Fruit fly (Drosophila melanogaster): ENCODE results near the gene Plp.

Plp gene

dm6 chr3L:15116536-15116935 is 22.0 kb upstream of the Plp start, which contains the start of gene Cep135 (continued):
- TF ChIP-seq Drgx (GFP tag; IDR thresholded peaks at IDR 0.05) (no peak), CG7963 (GFP tag; IDR thresholded peaks at IDR 0.05; ENCODE audit: partially characterized antibody) (peak; percentile 86), phol (tag; optimal IDR thresholded peaks at IDR 0.05) (peak; percentile 3), Ets97D (GFP tag; optimal IDR thresholded peaks at IDR 0.05) (peak; percentile 23), knrl (GFP tag; IDR thresholded peaks at IDR 0.05; ENCODE audit: partially characterized antibody) (peak; percentile 68; the same call in 2 of the 3 replicates), CG9932 (GFP tag; IDR thresholded peaks at IDR 0.05) (no peak), Myb (GFP tag; optimal IDR thresholded peaks at IDR 0.05) (peak; percentile 96), CG9817 (tag; optimal IDR thresholded peaks at IDR 0.05) (no peak), CG4360 (GFP tag; IDR thresholded peaks at IDR 0.05) (no peak), CG14710 (tag; optimal IDR thresholded peaks at IDR 0.05) (peak; percentile 54), CG11695 (GFP tag; IDR thresholded peaks at IDR 0.05) (no peak), CG16813 (GFP tag; IDR thresholded peaks at IDR 0.05; ENCODE audit: partially characterized antibody) (peak; percentile 83)

DNA sequence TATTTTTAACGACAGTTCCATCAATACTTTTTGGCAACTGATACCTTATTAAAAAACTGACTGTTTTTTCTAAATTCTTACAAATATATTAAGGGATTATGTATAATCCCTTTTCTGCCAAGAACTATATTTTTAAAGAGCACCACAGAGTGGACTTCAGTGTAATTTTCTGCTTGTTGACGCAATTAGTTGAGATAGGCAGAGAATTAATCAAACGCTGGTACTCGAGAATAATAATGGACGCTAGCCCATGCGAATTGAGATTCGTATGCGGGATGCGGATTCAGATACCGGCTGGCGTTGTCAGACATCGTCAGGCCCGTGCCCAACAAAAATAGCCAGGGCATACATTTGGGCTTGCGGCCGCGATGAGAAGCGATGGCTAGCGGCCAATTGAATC is 18.7 kb upstream of the Plp start, which contains the start of gene CG13458:
CG13458 (plus strand) TSS at position 301 of the 400 bp plus-strand sequence.
- no peak for TF ChIP-seq insv (GFP tag; optimal IDR thresholded peaks at IDR 0.05)
- no peak for TF ChIP-seq br (optimal IDR thresholded peaks at IDR 0.05)
- TF ChIP-seq HmgD (GFP tag; optimal IDR thresholded peaks at IDR 0.05) = no peak
- no peak for TF ChIP-seq fd64A (GFP tag; optimal IDR thresholded peaks at IDR 0.05)
- TF ChIP-seq GATAe (GFP tag; conservative IDR thresholded peaks at IDR 0.05) = no peak
- no peak for TF ChIP-seq cad (GFP tag; optimal IDR thresholded peaks at IDR 0.05)
- TF ChIP-seq Adf1 (GFP tag; IDR thresholded peaks at IDR 0.05) = no peak
- no peak for TF ChIP-seq da (GFP tag; optimal IDR thresholded peaks at IDR 0.05)
- TF ChIP-seq CG9817 (tag; optimal IDR thresholded peaks at IDR 0.05) = no peak
- TF ChIP-seq CG9932 (GFP tag; IDR thresholded peaks at IDR 0.05) = no peak
- no peak for TF ChIP-seq gsb-n (tag; optimal IDR thresholded peaks at IDR 0.05)
- TF ChIP-seq CG18599 (GFP tag; optimal IDR thresholded peaks at IDR 0.05) = no peak

dm6 chr3L:15108948-15109347 is 14.4 kb upstream of the Plp start:
- peak; percentile 12 for TF ChIP-seq CG18262 (tag; optimal IDR thresholded peaks at IDR 0.05)
- peak; percentile 20 for TF ChIP-seq Ets65A (GFP tag)
- no peak for TF ChIP-seq gt (GFP tag; IDR thresholded peaks at IDR 0.05)
- no peak for TF ChIP-seq onecut (GFP tag; IDR thresholded peaks at IDR 0.05)
- no peak for TF ChIP-seq CG18619 (GFP tag; optimal IDR thresholded peaks at IDR 0.05)
- TF ChIP-seq CG31224 (GFP tag; IDR thresholded peaks at IDR 0.05) = no peak
- TF ChIP-seq tna (GFP tag; IDR thresholded peaks at IDR 0.05; ENCODE audit: partially characterized antibody) = no peak
- TF ChIP-seq Sry-β (GFP tag; optimal IDR thresholded peaks at IDR 0.05) = peak; percentile 68

DNA sequence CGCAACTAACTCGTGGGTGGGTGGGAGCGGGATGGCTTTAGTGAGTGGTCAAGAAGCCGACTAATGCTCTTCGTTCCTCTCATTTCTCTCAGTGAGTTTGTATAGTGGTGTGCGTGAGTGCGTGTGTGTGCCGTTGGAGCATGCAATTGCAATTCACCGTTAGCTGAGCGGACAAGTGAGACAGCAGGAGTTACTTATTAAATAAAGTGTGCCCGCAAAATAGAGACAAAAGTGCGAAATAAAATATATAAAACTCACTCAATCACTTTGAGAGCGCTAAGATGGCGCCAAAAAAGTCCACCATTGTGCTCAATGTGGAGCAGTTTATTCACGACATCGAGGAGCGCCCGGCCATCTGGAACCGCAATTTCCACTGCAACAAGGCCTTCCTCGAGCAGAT is 14.0 kb upstream of the Plp start:
- TF ChIP-seq z (GFP tag; IDR thresholded peaks at IDR 0.05) = peak; percentile 37; the same call in 1 of the 3 replicates
- no peak for TF ChIP-seq CG18619 (GFP tag; optimal IDR thresholded peaks at IDR 0.05)

DNA sequence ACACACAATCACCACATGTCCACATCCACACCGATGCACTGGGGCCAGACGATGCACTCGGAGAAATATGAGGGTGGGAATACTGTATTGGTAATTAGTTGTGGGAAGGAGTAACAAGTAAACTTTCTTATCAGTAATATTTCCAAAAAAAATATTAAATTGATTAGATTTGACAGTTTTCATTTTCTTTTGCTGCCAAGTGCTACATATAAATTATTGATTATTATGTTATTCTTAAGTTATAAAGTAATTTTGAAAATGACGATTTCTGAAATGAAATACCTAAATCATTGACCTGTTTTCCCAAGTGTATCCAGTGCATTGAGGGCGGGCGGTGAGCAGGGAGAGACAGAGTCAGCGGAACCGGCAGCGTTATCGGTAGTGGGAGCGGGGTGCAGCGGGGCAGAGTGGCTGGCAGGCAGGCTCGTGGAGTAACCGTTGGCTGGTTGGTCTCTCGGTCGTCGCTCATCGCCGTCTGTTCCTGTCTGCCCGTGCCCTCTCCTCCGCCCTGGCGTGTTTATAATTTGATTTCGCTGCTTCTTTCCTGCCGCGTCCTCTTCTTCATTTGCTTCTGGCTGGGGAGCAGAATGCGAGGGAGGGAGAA is 13.4 kb upstream of the Plp start:
- TF ChIP-seq unpg (GFP tag; optimal IDR thresholded peaks at IDR 0.05) = peak; percentile 54
- TF ChIP-seq PHDP (tag; optimal IDR thresholded peaks at IDR 0.05) = peak; percentile 46
- TF ChIP-seq MTF-1 (GFP tag; optimal IDR thresholded peaks at IDR 0.05; ENCODE audit: borderline replicate concordance) = no peak
- peak; percentile 32 for TF ChIP-seq tap (tag; optimal IDR thresholded peaks at IDR 0.05)
- no peak for TF ChIP-seq ash1 (GFP tag; optimal IDR thresholded peaks at IDR 0.05)
- TF ChIP-seq CG15514 (GFP tag; optimal IDR thresholded peaks at IDR 0.05) = no peak
- TF ChIP-seq bab2 (GFP tag; optimal IDR thresholded peaks at IDR 0.05) = peak; percentile 37
- no peak for TF ChIP-seq NC2α (GFP tag; optimal IDR thresholded peaks at IDR 0.05)
- no peak for TF ChIP-seq z (GFP tag; IDR thresholded peaks at IDR 0.05)
- TF ChIP-seq CG11398 (GFP tag; optimal IDR thresholded peaks at IDR 0.05) = no peak
- peak; percentile 56 for TF ChIP-seq CG18599 (GFP tag; optimal IDR thresholded peaks at IDR 0.05)
- TF ChIP-seq Sox102F (GFP tag; optimal IDR thresholded peaks at IDR 0.05) = peak; percentile 63
- no peak for TF ChIP-seq CG13287 (GFP tag; IDR thresholded peaks at IDR 0.05; ENCODE audit: partially characterized antibody)
- TF ChIP-seq mirr (GFP tag; optimal IDR thresholded peaks at IDR 0.05) = no peak
- TF ChIP-seq p53 (GFP tag; optimal IDR thresholded peaks at IDR 0.05) = no peak
- TF ChIP-seq Hmx (GFP tag; optimal IDR thresholded peaks at IDR 0.05) = no peak

Measured in whole organism, embryonic.